Worm (Caenorhabditis elegans): ENCODE results near the gene srw-23.

srw-23 gene

DNA sequence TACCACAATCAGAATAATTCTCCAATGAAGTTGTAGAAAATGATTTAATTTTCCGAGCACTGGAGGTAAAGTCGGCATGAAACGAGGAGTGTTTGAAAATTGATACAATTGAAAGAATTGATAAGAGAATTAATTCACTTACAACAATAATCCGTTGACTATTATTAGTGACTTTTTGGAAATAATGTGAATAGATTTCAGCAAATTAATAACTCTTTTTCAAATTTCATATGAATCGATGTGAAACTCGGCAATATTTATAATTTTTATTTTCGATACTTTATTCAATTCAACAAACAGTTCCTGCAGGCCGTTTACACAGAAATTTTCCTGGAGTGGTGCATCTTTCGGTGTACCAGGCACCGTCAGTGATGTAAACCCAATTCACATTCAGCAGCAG, 21.7 kb upstream of the srw-23 start, which contains the start of gene clec-37:
Gene clec-37 (minus strand): TSS at position 101 of the 400 bp plus-strand sequence.
- no peak for TF ChIP-seq ztf-11 (tag; optimal IDR thresholded peaks at IDR 0.05)
- no peak for TF ChIP-seq hlh-1 (tag; optimal IDR thresholded peaks at IDR 0.05)
- TF ChIP-seq tbx-8 (GFP tag; optimal IDR thresholded peaks at IDR 0.05), result no peak
- TF ChIP-seq lin-13 (tag; optimal IDR thresholded peaks at IDR 0.05), result no peak
- no peak for TF ChIP-seq mep-1 (tag; optimal IDR thresholded peaks at IDR 0.05)
- no peak for TF ChIP-seq M03D4.4 (tag; optimal IDR thresholded peaks at IDR 0.05)
- TF ChIP-seq nhr-237 (tag; optimal IDR thresholded peaks at IDR 0.05), result no peak
- no peak for TF ChIP-seq mls-2 (tag; optimal IDR thresholded peaks at IDR 0.05)
- no peak for TF ChIP-seq ham-2 (GFP tag; optimal IDR thresholded peaks at IDR 0.05)
- no peak for TF ChIP-seq flh-1 (GFP tag; optimal IDR thresholded peaks at IDR 0.05)
- no peak for TF ChIP-seq blmp-1 (tag; optimal IDR thresholded peaks at IDR 0.05)
- TF ChIP-seq ceh-43 (GFP tag; optimal IDR thresholded peaks at IDR 0.05), result no peak
- TF ChIP-seq nhr-28 (tag; optimal IDR thresholded peaks at IDR 0.05), result no peak
- TF ChIP-seq drap-1 (GFP tag; optimal IDR thresholded peaks at IDR 0.05), result no peak
- TF ChIP-seq elt-3 (tag; optimal IDR thresholded peaks at IDR 0.05), result no peak
- no peak for TF ChIP-seq mab-5 (tag; optimal IDR thresholded peaks at IDR 0.05)
- TF ChIP-seq nhr-76 (tag; optimal IDR thresholded peaks at IDR 0.05), result no peak

ce11 chrV:16853956-16854683, 19.6 kb upstream of the srw-23 start, which contains the start of the genes clec-35 and clec-27:
Gene clec-35, minus strand, starts transcription at chrV:16854056.
Gene clec-27, plus strand, starts transcription at chrV:16854633.
- no peak for TF ChIP-seq mep-1 (tag; optimal IDR thresholded peaks at IDR 0.05)

DNA sequence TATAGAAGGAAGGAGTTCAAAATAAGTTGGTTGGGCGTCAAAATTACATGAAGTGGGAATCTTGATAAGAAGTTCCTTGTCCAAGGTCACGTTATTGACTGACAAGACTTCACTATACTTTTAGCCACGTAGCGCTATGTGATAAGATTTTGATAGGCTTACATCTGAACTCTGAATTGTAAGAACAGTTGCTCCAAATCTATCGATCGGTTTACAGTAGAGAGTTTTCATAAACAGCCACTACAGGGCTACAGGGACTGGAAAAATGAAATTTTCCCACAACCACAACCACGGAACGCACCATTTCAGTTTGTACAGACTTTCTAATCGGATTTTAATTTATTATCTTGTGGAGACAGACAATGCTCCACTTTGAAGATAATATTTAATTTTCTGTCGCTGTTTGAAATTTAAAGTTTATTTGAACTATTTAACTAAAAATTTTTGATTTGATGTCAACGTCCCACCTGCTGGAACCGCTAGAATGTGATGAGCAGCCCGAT, 15.7 kb upstream of the srw-23 start, which contains the start of the genes clec-31 and clec-22:
Gene clec-31 (minus strand): TSS at position 101 of the 503 bp plus-strand sequence.
Gene clec-22 (plus strand): TSS at position 453 of the 503 bp plus-strand sequence.
- TF ChIP-seq unc-62 (GFP tag; optimal IDR thresholded peaks at IDR 0.05) (no peak), lin-32 (GFP tag; optimal IDR thresholded peaks at IDR 0.05) (no peak), nhr-76 (tag; optimal IDR thresholded peaks at IDR 0.05) (no peak), lin-13 (tag; optimal IDR thresholded peaks at IDR 0.05) (no peak), pha-4 (tag; optimal IDR thresholded peaks at IDR 0.05) (no peak), nhr-2 (tag; optimal IDR thresholded peaks at IDR 0.05) (no peak), M03D4.4 (tag; optimal IDR thresholded peaks at IDR 0.05) (no peak), snpc-4 (tag; optimal IDR thresholded peaks at IDR 0.05) (no peak)

- TF ChIP-seq nhr-76 (tag; optimal IDR thresholded peaks at IDR 0.05) (no peak), ceh-39 (tag; optimal IDR thresholded peaks at IDR 0.05) (no peak), nhr-237 (tag; optimal IDR thresholded peaks at IDR 0.05) (no peak), mls-2 (tag; optimal IDR thresholded peaks at IDR 0.05) (no peak), unc-39 (tag; optimal IDR thresholded peaks at IDR 0.05) (no peak), elt-3 (tag; optimal IDR thresholded peaks at IDR 0.05) (no peak), ces-1 (GFP tag; optimal IDR thresholded peaks at IDR 0.05) (no peak), mep-1 (tag; optimal IDR thresholded peaks at IDR 0.05) (no peak), unc-120 (tag; optimal IDR thresholded peaks at IDR 0.05; ENCODE audit: poor library complexity, severe bottlenecking) (no peak), drap-1 (GFP tag; optimal IDR thresholded peaks at IDR 0.05) (no peak), sem-2 (GFP tag; optimal IDR thresholded peaks at IDR 0.05) (no peak), lin-32 (GFP tag; optimal IDR thresholded peaks at IDR 0.05) (no peak), ceh-83 (GFP tag; optimal IDR thresholded peaks at IDR 0.05) (no peak), sptf-1 (tag; optimal IDR thresholded peaks at IDR 0.05) (no peak)
These were observed 12.0 kb upstream of the srw-23 start, which contains the start of the genes clec-32 and clec-24 for ce11 chrV:16861719-16862118. Gene clec-32, minus strand, starts transcription at chrV:16861819. Gene clec-24, plus strand, starts transcription at chrV:16862012.

DNA sequence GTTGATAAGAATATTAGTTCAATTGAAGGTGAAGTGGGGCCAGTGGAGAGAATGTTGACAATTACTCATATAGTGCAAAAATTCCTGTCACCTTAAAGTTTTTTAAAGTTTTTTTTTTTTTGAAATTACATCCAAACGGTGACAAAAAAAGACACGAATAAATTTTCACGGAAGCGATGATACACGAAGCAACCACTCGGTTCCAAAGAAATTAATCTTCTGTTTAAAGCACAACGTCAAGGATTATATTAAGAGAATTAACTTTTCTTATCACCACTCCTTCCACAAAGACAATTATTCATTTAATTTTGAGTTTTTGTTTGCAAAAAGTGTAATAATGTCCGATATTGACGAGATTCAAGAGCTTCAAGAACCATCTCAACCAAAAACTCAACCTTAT, 8.3 kb upstream of the srw-23 start, which contains the start of gene clec-28:
Gene clec-28 (plus strand): TSS at position 301 of the 400 bp plus-strand sequence.
- no peak for TF ChIP-seq drap-1 (GFP tag; optimal IDR thresholded peaks at IDR 0.05)
- no peak for TF ChIP-seq nhr-76 (tag; optimal IDR thresholded peaks at IDR 0.05)
- no peak for TF ChIP-seq ztf-11 (tag; optimal IDR thresholded peaks at IDR 0.05)
- no peak for TF ChIP-seq hlh-1 (tag; optimal IDR thresholded peaks at IDR 0.05)
- no peak for TF ChIP-seq ces-1 (GFP tag; optimal IDR thresholded peaks at IDR 0.05)
- TF ChIP-seq bed-3 (GFP tag; optimal IDR thresholded peaks at IDR 0.05), result no peak
- TF ChIP-seq sem-2 (GFP tag; optimal IDR thresholded peaks at IDR 0.05), result no peak
- TF ChIP-seq unc-120 (tag; optimal IDR thresholded peaks at IDR 0.05; ENCODE audit: poor library complexity, severe bottlenecking), result no peak
- no peak for TF ChIP-seq M03D4.4 (tag; optimal IDR thresholded peaks at IDR 0.05)
- no peak for TF ChIP-seq nhr-237 (tag; optimal IDR thresholded peaks at IDR 0.05)
- no peak for TF ChIP-seq elt-3 (tag; optimal IDR thresholded peaks at IDR 0.05)
- TF ChIP-seq sptf-1 (tag; optimal IDR thresholded peaks at IDR 0.05), result no peak
- no peak for TF ChIP-seq cnd-1 (tag; optimal IDR thresholded peaks at IDR 0.05)
- no peak for TF ChIP-seq mls-2 (tag; optimal IDR thresholded peaks at IDR 0.05)
